Worm (Caenorhabditis elegans) whole organism, mixed stage, embryonic: ENCODE data around the gene F57H12.6.

Experiments used
- M03D4.4 ChIP-seq: sonication (generic microtip); optimal IDR thresholded peaks from 2 replicates; lab custom pipeline; 2017; ENCODE audit warnings: mild to moderate bottlenecking, missing genetic modification characterization, missing compliant biosample characterization
- bed-3 ChIP-seq: fragments of 200-800 bp; sonication (Bioruptor generic); optimal IDR thresholded peaks from 3 replicates; lab custom pipeline; 2018; ENCODE audit warnings: mild to moderate bottlenecking, missing genetic modification characterization, moderate library complexity, missing compliant biosample characterization
- blmp-1 ChIP-seq: fragments of 150-350 bp; optimal IDR thresholded peaks from 2 replicates; lab custom pipeline; 2014; ENCODE audit warnings: missing biosample characterization, missing genetic modification characterization
- ceh-43 ChIP-seq: fragments of 200-800 bp; sonication (Bioruptor generic); optimal IDR thresholded peaks from 2 replicates; lab custom pipeline; 2018; ENCODE audit warnings: mild to moderate bottlenecking, missing genetic modification characterization, moderate library complexity, missing compliant biosample characterization
- ceh-83 ChIP-seq: fragments of 200-800 bp; sonication (Bioruptor generic); optimal IDR thresholded peaks from 2 replicates; lab custom pipeline; 2018; ENCODE audit warnings: mild to moderate bottlenecking, missing genetic modification characterization, missing compliant biosample characterization
- ces-1 ChIP-seq: fragments of 150-350 bp; optimal IDR thresholded peaks from 2 replicates; lab custom pipeline; 2014; ENCODE audit warnings: missing biosample characterization, missing genetic modification reagents, missing genetic modification characterization
- cnd-1 ChIP-seq: fragments of 200-800 bp; sonication (Bioruptor generic); optimal IDR thresholded peaks from 2 replicates; lab custom pipeline; 2018; ENCODE audit warnings: mild to moderate bottlenecking, missing genetic modification characterization, missing compliant biosample characterization
- drap-1 ChIP-seq: fragments of 200-800 bp; sonication (Bioruptor generic); optimal IDR thresholded peaks from 3 replicates; lab custom pipeline; 2018; ENCODE audit warnings: mild to moderate bottlenecking, missing genetic modification characterization, missing compliant biosample characterization
- elt-1 ChIP-seq: sonication (generic microtip); optimal IDR thresholded peaks from 2 replicates; lab custom pipeline; 2017; ENCODE audit warnings: missing genetic modification characterization, mild to moderate bottlenecking, missing compliant biosample characterization, antibody characterized with exemption, moderate library complexity, borderline replicate concordance; ENCODE audit not compliant: insufficient read depth
- elt-3 ChIP-seq: fragments of 150-350 bp; optimal IDR thresholded peaks from 2 replicates; lab custom pipeline; 2014; ENCODE audit warnings: missing biosample characterization, missing genetic modification characterization
- flh-1 ChIP-seq: fragments of 200-800 bp; sonication (Bioruptor generic); optimal IDR thresholded peaks from 2 replicates; lab custom pipeline; 2018; ENCODE audit warnings: mild to moderate bottlenecking, missing genetic modification characterization, moderate library complexity, missing compliant biosample characterization
- ham-2 ChIP-seq: fragments of 200-800 bp; sonication (Bioruptor generic); optimal IDR thresholded peaks from 2 replicates; lab custom pipeline; 2018; ENCODE audit warnings: mild to moderate bottlenecking, missing genetic modification characterization, missing compliant biosample characterization
- hlh-1 ChIP-seq: fragments of 150-350 bp; optimal IDR thresholded peaks from 2 replicates; lab custom pipeline; 2014; ENCODE audit warnings: missing biosample characterization, missing genetic modification reagents, missing genetic modification characterization
- lin-13 ChIP-seq: fragments of 150-350 bp; optimal IDR thresholded peaks from 2 replicates; lab custom pipeline; 2014; ENCODE audit warnings: missing biosample characterization, missing genetic modification characterization
- lin-32 ChIP-seq: fragments of 200-800 bp; sonication (Bioruptor generic); optimal IDR thresholded peaks from 2 replicates; lab custom pipeline; 2018; ENCODE audit warnings: mild to moderate bottlenecking, missing genetic modification characterization, missing compliant biosample characterization
- lsy-2 ChIP-seq: fragments of 150-350 bp; optimal IDR thresholded peaks from 2 replicates; lab custom pipeline; 2014; ENCODE audit warnings: missing biosample characterization, missing genetic modification characterization
- mab-5 ChIP-seq: fragments of 150-350 bp; optimal IDR thresholded peaks from 2 replicates; lab custom pipeline; 2014; ENCODE audit warnings: missing biosample characterization, missing genetic modification characterization
- mep-1 ChIP-seq: fragments of 150-350 bp; optimal IDR thresholded peaks from 2 replicates; lab custom pipeline; 2017; ENCODE audit warnings: missing biosample characterization, missing genetic modification reagents, missing genetic modification characterization, inconsistent platforms
- mls-2 ChIP-seq: sonication (generic microtip); optimal IDR thresholded peaks from 2 replicates; lab custom pipeline; 2016; ENCODE audit warnings: mild to moderate bottlenecking, missing genetic modification characterization, moderate library complexity, missing compliant biosample characterization
- nhr-12 ChIP-seq: fragments of 150-350 bp; optimal IDR thresholded peaks from 2 replicates; lab custom pipeline; 2014; ENCODE audit warnings: missing biosample characterization, missing genetic modification characterization
- nhr-2 ChIP-seq: fragments of 150-350 bp; optimal IDR thresholded peaks from 2 replicates; lab custom pipeline; 2014; ENCODE audit warnings: missing biosample characterization, missing genetic modification characterization
- nhr-237 ChIP-seq: fragments of 150-350 bp; optimal IDR thresholded peaks from 2 replicates; lab custom pipeline; 2014; ENCODE audit warnings: missing biosample characterization, missing genetic modification characterization
- nhr-76 ChIP-seq: sonication (generic microtip); optimal IDR thresholded peaks from 2 replicates; lab custom pipeline; 2017; ENCODE audit warnings: missing biosample characterization, missing genetic modification characterization
- snpc-4 ChIP-seq: fragments of 150-350 bp; optimal IDR thresholded peaks from 2 replicates; lab custom pipeline; 2014; ENCODE audit warnings: missing biosample characterization, missing genetic modification characterization
- sptf-1 ChIP-seq: sonication (generic microtip); optimal IDR thresholded peaks from 2 replicates; lab custom pipeline; 2017; ENCODE audit warnings: mild to moderate bottlenecking, missing genetic modification characterization, moderate library complexity, missing compliant biosample characterization
- unc-120 ChIP-seq: sonication (generic microtip); optimal IDR thresholded peaks from 2 replicates; lab custom pipeline; 2017; ENCODE audit warnings: missing genetic modification characterization, missing compliant biosample characterization; ENCODE audit not compliant: poor library complexity, severe bottlenecking
- zip-8 ChIP-seq: fragments of 150-350 bp; optimal IDR thresholded peaks from 2 replicates; lab custom pipeline; 2014; ENCODE audit warnings: missing biosample characterization, missing genetic modification characterization

F57H12.6 gene

DNA sequence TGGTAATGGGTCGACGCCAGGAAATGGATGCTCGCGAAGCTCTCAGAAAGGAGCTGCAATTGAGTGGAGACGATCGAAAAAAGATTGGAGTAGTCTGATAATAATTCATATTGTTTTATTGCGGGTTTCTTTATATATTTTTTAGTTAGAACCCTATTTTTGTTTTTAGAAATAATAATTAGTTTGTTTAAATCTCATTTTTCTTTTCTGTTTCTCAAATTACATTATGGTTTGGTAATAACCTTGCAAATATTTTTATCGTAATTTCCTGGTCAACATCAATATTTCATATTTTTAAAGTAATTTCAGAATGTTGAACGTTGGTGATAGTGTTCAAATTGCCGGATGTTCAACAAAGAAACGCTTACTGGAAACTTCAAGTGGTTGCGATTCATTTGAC lies 40.6 kb upstream of the F57H12.6 start, which contains the start of gene elpc-4:
Gene elpc-4, plus strand, starts transcription at position 301 of the 400 bp plus-strand sequence.
- TF ChIP-seq ham-2 (GFP tag; lab: Kevin White, UChicago) = no peak
- TF ChIP-seq flh-1 (GFP tag; lab: Kevin White, UChicago) = no peak
- no peak for TF ChIP-seq snpc-4 (tag; lab: Kevin White, UChicago)
- no peak for TF ChIP-seq hlh-1
- TF ChIP-seq zip-8 (tag; lab: Kevin White, UChicago) = no peak
- TF ChIP-seq blmp-1 (tag; lab: Kevin White, UChicago) = no peak
- no peak for TF ChIP-seq nhr-76
- TF ChIP-seq ces-1 (GFP tag; lab: Kevin White, UChicago) = no peak
- no peak for TF ChIP-seq lsy-2
- TF ChIP-seq M03D4.4 = no peak
- no peak for TF ChIP-seq drap-1 (GFP tag; lab: Kevin White, UChicago)
- TF ChIP-seq lin-32 = no peak
- no peak for TF ChIP-seq mab-5 (tag; lab: Kevin White, UChicago)
- no peak for TF ChIP-seq bed-3
- no peak for TF ChIP-seq elt-3
- no peak for TF ChIP-seq nhr-2
- no peak for TF ChIP-seq lin-13 (tag; lab: Kevin White, UChicago)

DNA sequence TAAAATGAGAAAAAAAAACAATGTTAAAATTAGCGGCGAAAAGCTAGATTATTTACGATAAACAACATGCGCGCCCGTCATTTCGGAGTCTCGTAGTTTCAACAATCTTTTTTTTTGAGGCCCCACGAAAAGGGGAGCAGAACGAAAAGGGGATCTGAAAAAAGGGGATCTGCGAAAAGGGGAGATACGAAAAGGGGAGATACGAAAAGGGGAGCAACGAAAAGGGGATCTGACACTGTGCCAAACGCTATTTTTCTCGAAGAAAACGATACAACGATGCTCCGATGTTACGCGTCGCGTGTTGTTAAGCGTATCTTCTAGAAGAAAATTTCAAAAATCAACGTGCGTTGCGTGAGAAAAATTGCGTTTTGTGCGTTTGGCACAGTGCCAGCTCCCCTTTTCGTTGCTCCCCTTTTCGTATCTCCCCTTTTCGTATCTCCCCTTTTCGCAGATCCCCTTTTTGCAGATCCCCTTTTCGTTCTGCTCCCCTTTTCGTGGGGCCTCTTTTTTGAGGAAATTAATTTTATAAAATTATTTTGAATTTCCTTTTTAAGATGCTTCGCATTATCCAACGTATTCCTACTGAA lies 39.7 kb upstream of the F57H12.6 start, which contains the start of gene C26B2.7:
Gene C26B2.7, plus strand, starts transcription at position 549 of the 587 bp plus-strand sequence.
- TF ChIP-seq drap-1 (GFP tag; lab: Kevin White, UChicago) = peak; percentile 11
- peak; percentile 20 for TF ChIP-seq mep-1 (tag; lab: Kevin White, UChicago)
- peak; percentile 18 for TF ChIP-seq unc-120 (tag; lab: Kevin White, UChicago)
- TF ChIP-seq ham-2 (GFP tag; lab: Kevin White, UChicago) = peak; percentile 31
- TF ChIP-seq bed-3 = peak; percentile 3
- peak; percentile 79 for TF ChIP-seq sptf-1 (tag; lab: Kevin White, UChicago)
- peak; percentile 34 for TF ChIP-seq mls-2
- TF ChIP-seq M03D4.4 = peak; percentile 35
- peak; percentile 22 for TF ChIP-seq lin-32
- peak; percentile 70 for TF ChIP-seq ces-1 (GFP tag; lab: Kevin White, UChicago)
- peak; percentile 41 for TF ChIP-seq lsy-2

DNA sequence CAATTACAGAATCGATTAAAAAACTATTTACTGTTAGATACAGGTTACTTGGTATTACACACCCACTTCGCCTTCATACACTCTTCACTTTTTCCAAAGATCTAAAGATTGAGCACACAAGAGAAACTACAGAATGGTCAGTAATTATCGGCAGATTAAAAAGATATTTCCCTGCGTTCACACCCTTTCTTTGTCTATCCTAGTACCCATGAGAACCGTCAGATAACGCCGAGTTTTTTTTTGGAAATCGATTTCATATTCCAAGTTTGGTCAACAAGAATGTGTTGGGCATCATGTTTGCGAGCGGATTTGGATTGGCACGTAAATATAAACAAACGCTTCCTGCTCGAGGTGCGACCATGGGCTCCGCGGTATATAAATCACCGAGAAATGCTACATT lies 37.7 kb upstream of the F57H12.6 start, which contains the start of gene C26B2.8:
Gene C26B2.8, plus strand, starts transcription at position 301 of the 400 bp plus-strand sequence.
- TF ChIP-seq elt-1 (tag; lab: Kevin White, UChicago) = no peak
- no peak for TF ChIP-seq flh-1 (GFP tag; lab: Kevin White, UChicago)

DNA sequence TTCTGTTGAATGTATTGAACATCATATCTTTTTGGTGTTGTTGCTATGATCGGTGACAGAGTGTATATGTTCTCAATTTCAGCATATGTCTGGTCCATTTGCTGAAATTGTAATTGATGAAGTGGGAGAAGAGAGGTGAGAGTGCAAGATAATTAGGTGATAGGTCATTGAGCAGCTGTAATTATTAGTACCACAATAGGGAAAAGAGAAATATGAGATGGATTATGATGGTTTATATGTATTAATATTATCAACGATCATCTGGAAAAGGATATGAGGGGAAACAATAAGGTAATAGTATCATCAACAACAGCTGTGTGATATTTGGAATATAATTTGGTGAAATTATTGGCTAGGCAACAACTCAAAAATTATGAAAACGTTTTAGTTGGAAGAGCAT lies 36.2 kb upstream of the F57H12.6 start, which contains the start of gene Y42H9B.3:
Gene Y42H9B.3, minus strand, starts transcription at position 101 of the 400 bp plus-strand sequence.
- TF ChIP-seq nhr-2 = peak; percentile 59
- TF ChIP-seq sptf-1 (tag; lab: Kevin White, UChicago) = no peak

DNA sequence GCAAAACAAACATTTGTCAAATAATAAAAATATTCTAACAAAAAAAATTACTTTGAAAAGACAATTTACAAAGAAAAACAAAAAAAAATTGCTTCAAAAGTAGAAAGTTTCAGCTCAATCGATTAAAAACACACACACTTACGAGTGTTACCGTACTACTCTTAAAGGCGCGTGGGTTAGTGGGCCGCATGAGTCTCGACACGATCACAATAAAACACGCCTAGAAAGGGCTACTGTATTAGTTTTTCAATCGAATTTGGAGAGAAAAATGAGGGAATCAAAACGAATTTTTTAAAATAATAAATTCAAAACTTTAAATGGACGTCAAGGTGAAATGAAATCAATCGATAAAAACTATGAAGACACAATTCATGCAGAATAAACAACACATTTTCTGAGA lies 34.4 kb upstream of the F57H12.6 start:
- TF ChIP-seq nhr-237 (tag; lab: Kevin White, UChicago) (no peak), lsy-2 (peak; percentile 5)

DNA sequence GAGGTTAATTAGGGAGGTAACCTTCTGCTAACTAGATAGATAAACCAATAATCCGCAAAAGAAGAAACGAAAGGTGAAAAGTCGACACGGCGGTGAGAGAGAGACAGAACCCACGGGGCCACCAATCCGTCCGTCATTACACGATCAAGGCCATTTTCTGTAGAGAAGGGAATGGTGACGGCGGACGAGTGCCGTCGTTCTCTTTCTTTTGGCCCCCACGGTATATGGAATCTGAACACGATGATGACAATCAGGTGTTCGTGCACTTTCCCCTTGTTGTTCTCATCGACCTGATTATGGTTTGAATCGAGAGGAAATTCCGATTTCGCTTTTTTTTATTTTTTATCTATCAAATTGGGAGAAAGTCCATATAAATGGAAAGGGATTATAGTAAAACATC lies 33.3 kb upstream of the F57H12.6 start:
- TF ChIP-seq mls-2 (peak; percentile 10), elt-3 (no peak), blmp-1 (tag; lab: Kevin White, UChicago) (peak; percentile 62), ceh-83 (GFP tag; lab: Kevin White, UChicago) (no peak), nhr-12 (tag; lab: Kevin White, UChicago) (no peak), ces-1 (GFP tag; lab: Kevin White, UChicago) (no peak), ham-2 (GFP tag; lab: Kevin White, UChicago) (peak; percentile 47), nhr-237 (tag; lab: Kevin White, UChicago) (no peak)

DNA sequence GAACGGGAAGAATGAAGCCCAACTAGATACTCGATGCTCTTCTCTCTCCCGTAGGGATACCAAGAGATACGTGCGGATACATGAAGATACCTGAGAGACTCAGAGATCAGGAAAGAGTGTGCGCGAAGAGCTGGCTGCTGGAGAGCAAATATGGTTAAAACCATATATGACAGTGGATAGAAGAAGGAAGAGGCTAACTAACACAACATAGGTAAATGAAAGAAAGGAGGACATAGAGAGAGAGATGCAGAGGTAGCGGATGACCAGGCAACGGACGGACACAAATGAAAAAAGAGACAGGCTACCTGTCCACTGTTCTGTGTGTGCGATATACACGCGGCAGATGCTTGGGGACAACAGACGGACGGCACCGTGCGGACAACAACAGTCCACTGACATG lies 32.0 kb upstream of the F57H12.6 start:
- TF ChIP-seq snpc-4 (tag; lab: Kevin White, UChicago) = no peak
- TF ChIP-seq ceh-43 (GFP tag; lab: Kevin White, UChicago) = no peak
- TF ChIP-seq elt-1 (tag; lab: Kevin White, UChicago) = no peak
- peak; percentile 63 for TF ChIP-seq ham-2 (GFP tag; lab: Kevin White, UChicago)
- TF ChIP-seq nhr-12 (tag; lab: Kevin White, UChicago) = no peak
- TF ChIP-seq cnd-1 (tag; lab: Kevin White, UChicago) = peak; percentile 17
- peak; percentile 0 for TF ChIP-seq mls-2
- TF ChIP-seq nhr-2 = peak; percentile 98
